Fruit fly (Drosophila melanogaster): Measurements from ENCODE around the gene CG15210.

The CG15210 gene

dm6 chrX:10882786-10883185 is 43.8 kb downstream of the CG15210 start (continued):
- TF ChIP-seq dac (GFP tag; optimal IDR thresholded peaks at IDR 0.05) (no peak), Ets21C (GFP tag; optimal IDR thresholded peaks at IDR 0.05) (no peak), salr (GFP tag; optimal IDR thresholded peaks at IDR 0.05) (no peak), Blimp-1 (GFP tag; optimal IDR thresholded peaks at IDR 0.05) (no peak), CG15336 (GFP tag; IDR thresholded peaks at IDR 0.05) (no peak), Ets96B (tag; optimal IDR thresholded peaks at IDR 0.05) (no peak)

dm6 chrX:10883740-10884139 is 44.7 kb downstream of the CG15210 start:
- TF ChIP-seq eg (GFP tag; IDR thresholded peaks at IDR 0.05) (no peak), dac (GFP tag; optimal IDR thresholded peaks at IDR 0.05) (no peak), svp (GFP tag) (peak; percentile 92), fkh (GFP tag; optimal IDR thresholded peaks at IDR 0.05) (no peak), ss (GFP tag; optimal IDR thresholded peaks at IDR 0.05) (no peak)

dm6 chrX:10886418-10886817 is 47.4 kb downstream of the CG15210 start:
- TF ChIP-seq lz (GFP tag; optimal IDR thresholded peaks at IDR 0.05) = no peak
- peak; percentile 49 for TF ChIP-seq Eip78C (GFP tag)
- no peak for TF ChIP-seq CG34406 (GFP tag; optimal IDR thresholded peaks at IDR 0.05)
- 0 out of 3 replicates have a peak, but pooled peaks have one; percentile 11 for TF ChIP-seq CG6163 (GFP tag; IDR thresholded peaks at IDR 0.05)
- peak; percentile 72 for TF ChIP-seq svp (GFP tag)
- TF ChIP-seq CG32006 (GFP tag; optimal IDR thresholded peaks at IDR 0.05) = peak; percentile 17

dm6 chrX:10887643-10888042 is 48.6 kb downstream of the CG15210 start:
- TF ChIP-seq CG6808 (GFP tag; optimal IDR thresholded peaks at IDR 0.05) (no peak), Eip78C (GFP tag) (peak; percentile 1)
